In the genomic region with DNA sequence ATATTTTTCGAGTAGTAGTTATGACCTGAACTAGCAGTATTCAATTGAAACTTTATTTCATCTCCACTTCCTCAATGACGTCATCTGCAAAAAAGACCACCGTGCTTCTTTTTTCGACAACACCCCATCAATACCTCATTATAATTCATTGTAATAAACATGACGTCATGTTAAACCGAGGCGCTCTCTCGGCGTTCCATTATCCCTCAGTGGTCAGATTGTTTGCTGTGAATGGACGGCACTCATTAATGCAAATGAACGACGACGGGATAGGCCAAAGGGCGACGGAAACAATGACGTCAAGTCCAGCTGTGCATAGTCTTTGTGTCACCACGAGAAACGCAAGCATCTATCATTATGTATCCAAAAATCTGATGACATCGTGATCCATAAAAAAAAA, we compare ENCODE assay signal across 1 worm cellular context.
TF ChIP-seq lines count a peak whose summit lies in the region.

No protein-coding gene starts in this region.

TF ChIP-seq in whole organism, L1 larva, 84 proteins besides CTCF, POLR2A, EP300 and RAD21 (continued from another document):
- TF ChIP-seq ets-5 (GFP tag; IDR thresholded peaks at IDR 0.05; lab: Robert Waterston, UW) (no peak), nhr-20 (tag; optimal IDR thresholded peaks at IDR 0.05; lab: Kevin White, UChicago) (no peak), tlp-1 (tag; optimal IDR thresholded peaks at IDR 0.05; lab: Kevin White, UChicago) (no peak), ceh-63 (GFP tag; optimal IDR thresholded peaks at IDR 0.05; lab: Kevin White, UChicago) (no peak), lin-15B (tag; optimal IDR thresholded peaks at IDR 0.05; lab: Kevin White, UChicago) (no peak), grh-1 (GFP tag; IDR thresholded peaks at IDR 0.05; lab: Robert Waterston, UW) (no peak), Y116A8C.19 (tag; optimal IDR thresholded peaks at IDR 0.05; lab: Kevin White, UChicago; ENCODE audit: borderline replicate concordance) (no peak), lir-3 (tag; optimal IDR thresholded peaks at IDR 0.05; lab: Kevin White, UChicago; ENCODE audit: poor library complexity) (no peak), sox-4 (tag; optimal IDR thresholded peaks at IDR 0.05; lab: Kevin White, UChicago) (no peak), ama-1 (optimal IDR thresholded peaks at IDR 0.05; lab: Kevin White, UChicago) (no peak), fkh-8 (tag; optimal IDR thresholded peaks at IDR 0.05; lab: Kevin White, UChicago) (no peak), unc-86 (tag; optimal IDR thresholded peaks at IDR 0.05; lab: Kevin White, UChicago) (peak; percentile 72), lin-35 (GFP tag; optimal IDR thresholded peaks at IDR 0.05; lab: Kevin White, UChicago) (no peak), ceh-88 (GFP tag; IDR thresholded peaks at IDR 0.05; lab: Robert Waterston, UW) (no peak), ceh-82 (tag; optimal IDR thresholded peaks at IDR 0.05; lab: Kevin White, UChicago) (no peak), mep-1 (tag; optimal IDR thresholded peaks at IDR 0.05; lab: Kevin White, UChicago) (peak; percentile 1), nhr-237 (tag; optimal IDR thresholded peaks at IDR 0.05; lab: Kevin White, UChicago) (no peak), ztf-4 (tag; optimal IDR thresholded peaks at IDR 0.05; lab: Kevin White, UChicago) (no peak), C16A3.4 (tag; optimal IDR thresholded peaks at IDR 0.05; lab: Kevin White, UChicago) (no peak), egl-13 (tag; optimal IDR thresholded peaks at IDR 0.05; lab: Kevin White, UChicago) (no peak), pag-3 (tag; optimal IDR thresholded peaks at IDR 0.05; lab: Kevin White, UChicago; ENCODE audit: borderline replicate concordance, insufficient read depth) (no peak), blmp-1 (tag; optimal IDR thresholded peaks at IDR 0.05; lab: Kevin White, UChicago) (peak; percentile 1)
